Fruit fly (Drosophila melanogaster) S2 (cell line): Measurements from ENCODE around the gene pcx.

Experiments
- CG8478 ChIP-seq: fragments of >200 bp; optimal IDR thresholded peaks from 2 replicates; lab custom pipeline; 2018
- CTCF ChIP-seq, 2 experiments: fragments of >200 bp; optimal IDR thresholded peaks; 2 replicates each; lab custom pipeline; 2018

DNA sequence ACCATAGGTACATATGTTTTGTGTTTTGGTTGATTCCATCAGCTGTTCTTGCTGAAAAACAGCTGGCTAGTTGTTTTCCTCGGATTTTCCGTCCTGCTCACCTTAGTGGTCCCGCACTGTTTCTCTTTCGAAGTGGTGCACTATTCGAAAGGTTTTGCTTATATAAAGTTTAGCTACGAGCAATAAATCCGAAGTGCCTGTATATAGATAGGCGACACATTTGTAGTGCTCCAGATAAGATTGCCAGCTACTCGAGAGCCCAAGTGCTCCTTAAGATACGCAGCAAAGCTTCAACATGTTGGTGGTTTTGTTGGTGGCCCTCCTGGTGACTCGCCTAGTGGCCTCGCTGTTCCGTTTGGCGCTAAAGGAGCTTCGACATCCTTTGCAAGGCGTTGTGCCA, 46.3 kb upstream of the pcx start, which contains the start of gene Cyp4ae1:
- TF ChIP-seq CG8478 (lab: Kevin White, UChicago) (no peak), CTCF (optimal IDR thresholded peaks at IDR 0.05; lab: Kevin White, UChicago) (no peak)
